Worm (Caenorhabditis elegans) whole organism, early embryonic: Measurements from ENCODE around the gene pho-11.

Experiments
- ama-1 ChIP-seq: fragments of 150-350 bp; optimal IDR thresholded peaks from 2 replicates; lab custom pipeline; 2014
- ceh-13 ChIP-seq: fragments of 200-800 bp; sonication (Bioruptor generic); optimal IDR thresholded peaks from 2 replicates; lab custom pipeline; 2018; ENCODE audit warnings: mild to moderate bottlenecking, missing genetic modification characterization, missing compliant biosample characterization
- ceh-36 ChIP-seq: sonication (generic microtip); optimal IDR thresholded peaks from 2 replicates; lab custom pipeline; 2016; ENCODE audit warnings: missing genetic modification characterization, inconsistent platforms, missing compliant biosample characterization
- ets-7 ChIP-seq: sonication (generic microtip); optimal IDR thresholded peaks from 2 replicates; lab custom pipeline; 2016; ENCODE audit warnings: missing genotype, missing genetic modification characterization, missing compliant biosample characterization
- pes-1 ChIP-seq: fragments of 200-800 bp; sonication (Bioruptor generic); IDR thresholded peaks from 2 replicates; pipeline ENCODE4 v1.3.6; 2022; ENCODE audit warnings: missing genetic modification reagents, missing genetic modification characterization, missing compliant biosample characterization
- scrt-1 ChIP-seq: fragments of 200-800 bp; sonication (Bioruptor generic); IDR thresholded peaks from 2 replicates; pipeline ENCODE4 v1.3.6; 2022; ENCODE audit warnings: missing genetic modification characterization, missing compliant biosample characterization
- tbx-37 ChIP-seq: fragments of 200-800 bp; sonication (Bioruptor generic); conservative IDR thresholded peaks from 2 replicates; pipeline ENCODE4 v1.3.6; 2022; ENCODE audit warnings: missing genetic modification reagents, missing genetic modification characterization, missing compliant biosample characterization

ce11 chrII:9965325-9965724 lies 33.7 kb downstream of the pho-11 start:
- TF ChIP-seq ama-1 = no peak
- TF ChIP-seq ets-7 (tag; lab: Kevin White, UChicago) = no peak
- TF ChIP-seq scrt-1 (GFP tag; lab: Robert Waterston, UW) = no peak
- no peak for TF ChIP-seq ceh-36 (tag; lab: Kevin White, UChicago)
- TF ChIP-seq tbx-37 (GFP tag; lab: Robert Waterston, UW) = no peak
- TF ChIP-seq ceh-13 (GFP tag; lab: Kevin White, UChicago) = no peak
- no peak for TF ChIP-seq pes-1 (GFP tag; lab: Robert Waterston, UW)
